Fruit fly (Drosophila melanogaster) whole organism, adult: Measurements from ENCODE around the gene Mocs2A.
"Not testable (repeated sequence)": the region's sequence is repeated elsewhere in the genome, so short reads cannot be mapped to it uniquely, and the experiment has no call there.

ENCODE experiments used
- CG11617 ChIP-seq: fragments of 200-800 bp; sonication (Bioruptor generic); optimal IDR thresholded peaks from 2 replicates; lab custom pipeline; 2017; ENCODE audit warnings: mild to moderate bottlenecking, missing biosample characterization, missing genetic modification reagents, missing genetic modification characterization
- CG12768 ChIP-seq: fragments of 200-800 bp; sonication (Bioruptor generic); optimal IDR thresholded peaks from 2 replicates; lab custom pipeline; 2017; ENCODE audit warnings: missing biosample characterization, missing genetic modification characterization, mild to moderate bottlenecking, moderate library complexity, missing genetic modification reagents
- CG14711 ChIP-seq: fragments of 200-800 bp; sonication (Bioruptor generic); optimal IDR thresholded peaks from 2 replicates; lab custom pipeline; 2018; ENCODE audit warnings: missing biosample characterization, mild to moderate bottlenecking, missing genetic modification characterization, moderate library complexity
- CG1620 ChIP-seq: fragments of 200-800 bp; sonication (Bioruptor generic); optimal IDR thresholded peaks from 2 replicates; lab custom pipeline; 2016; ENCODE audit warnings: missing biosample characterization, missing genetic modification characterization
- CG33017 ChIP-seq: fragments of 200-800 bp; sonication (Bioruptor generic); optimal IDR thresholded peaks from 2 replicates; lab custom pipeline; 2018; ENCODE audit warnings: missing biosample characterization, mild to moderate bottlenecking, missing genetic modification characterization, moderate library complexity
- CG5204 ChIP-seq: fragments of 200-800 bp; sonication (Bioruptor generic); optimal IDR thresholded peaks from 2 replicates; lab custom pipeline; 2016; ENCODE audit warnings: missing biosample characterization, missing genetic modification characterization
- CG7045 ChIP-seq: fragments of 200-800 bp; sonication (Bioruptor generic); optimal IDR thresholded peaks from 2 replicates; lab custom pipeline; 2017; ENCODE audit warnings: missing biosample characterization, mild to moderate bottlenecking, missing genetic modification characterization
- CG7101 ChIP-seq: fragments of 200-800 bp; sonication (Bioruptor generic); optimal IDR thresholded peaks from 2 replicates; lab custom pipeline; 2018; ENCODE audit warnings: missing biosample characterization, mild to moderate bottlenecking, missing genetic modification characterization, moderate library complexity
- Clk ChIP-seq: fragments of 200-800 bp; sonication (Bioruptor generic); optimal IDR thresholded peaks from 2 replicates; lab custom pipeline; 2017; ENCODE audit warnings: missing biosample characterization, missing genetic modification characterization
- Crg-1 ChIP-seq: fragments of 200-800 bp; sonication (Bioruptor generic); optimal IDR thresholded peaks from 2 replicates; lab custom pipeline; 2016; ENCODE audit warnings: missing biosample characterization, missing genetic modification characterization
- Hr96 ChIP-seq: fragments of 200-800 bp; sonication (Bioruptor generic); optimal IDR thresholded peaks from 2 replicates; lab custom pipeline; 2016; ENCODE audit warnings: missing biosample characterization, missing genetic modification characterization
- Mnt ChIP-seq: fragments of 200-800 bp; sonication (Bioruptor generic); optimal IDR thresholded peaks from 2 replicates; lab custom pipeline; 2016; ENCODE audit warnings: missing biosample characterization, mild to moderate bottlenecking, missing genetic modification characterization
- bab1 ChIP-seq: fragments of 200-800 bp; sonication (Bioruptor generic); optimal IDR thresholded peaks from 3 replicates; lab custom pipeline; 2019; ENCODE audit warnings: missing biosample characterization, mild to moderate bottlenecking, missing genetic modification characterization, moderate library complexity
- cic ChIP-seq: fragments of 200-800 bp; sonication (Bioruptor generic); optimal IDR thresholded peaks from 2 replicates; lab custom pipeline; 2017; ENCODE audit warnings: missing biosample characterization, mild to moderate bottlenecking, missing genetic modification characterization, moderate library complexity
- cnc ChIP-seq, 2 experiments: fragments of >200 bp; optimal IDR thresholded peaks; 2 replicates each; lab custom pipeline; 2017
- kay ChIP-seq: fragments of 200-800 bp; sonication (Bioruptor generic); peaks from one replicate; lab custom pipeline; 2016; ENCODE audit warnings: missing biosample characterization, missing genetic modification characterization, borderline replicate concordance
- ovo ChIP-seq: fragments of 200-800 bp; sonication (Bioruptor generic); optimal IDR thresholded peaks from 2 replicates; lab custom pipeline; 2016; ENCODE audit warnings: missing biosample characterization, missing genetic modification characterization
- pad ChIP-seq: fragments of 200-800 bp; sonication (Bioruptor generic); optimal IDR thresholded peaks from 3 replicates; lab custom pipeline; 2017; ENCODE audit warnings: missing biosample characterization, missing genetic modification characterization, mild to moderate bottlenecking, moderate library complexity, missing genetic modification reagents
- tj ChIP-seq: fragments of 200-800 bp; sonication (Bioruptor generic); optimal IDR thresholded peaks from 3 replicates; lab custom pipeline; 2017; ENCODE audit warnings: missing biosample characterization, mild to moderate bottlenecking, missing genetic modification characterization, moderate library complexity
- toe ChIP-seq: fragments of 200-800 bp; sonication (Bioruptor generic); optimal IDR thresholded peaks from 2 replicates; lab custom pipeline; 2016; ENCODE audit warnings: missing biosample characterization, missing genetic modification characterization

The Mocs2A gene

DNA sequence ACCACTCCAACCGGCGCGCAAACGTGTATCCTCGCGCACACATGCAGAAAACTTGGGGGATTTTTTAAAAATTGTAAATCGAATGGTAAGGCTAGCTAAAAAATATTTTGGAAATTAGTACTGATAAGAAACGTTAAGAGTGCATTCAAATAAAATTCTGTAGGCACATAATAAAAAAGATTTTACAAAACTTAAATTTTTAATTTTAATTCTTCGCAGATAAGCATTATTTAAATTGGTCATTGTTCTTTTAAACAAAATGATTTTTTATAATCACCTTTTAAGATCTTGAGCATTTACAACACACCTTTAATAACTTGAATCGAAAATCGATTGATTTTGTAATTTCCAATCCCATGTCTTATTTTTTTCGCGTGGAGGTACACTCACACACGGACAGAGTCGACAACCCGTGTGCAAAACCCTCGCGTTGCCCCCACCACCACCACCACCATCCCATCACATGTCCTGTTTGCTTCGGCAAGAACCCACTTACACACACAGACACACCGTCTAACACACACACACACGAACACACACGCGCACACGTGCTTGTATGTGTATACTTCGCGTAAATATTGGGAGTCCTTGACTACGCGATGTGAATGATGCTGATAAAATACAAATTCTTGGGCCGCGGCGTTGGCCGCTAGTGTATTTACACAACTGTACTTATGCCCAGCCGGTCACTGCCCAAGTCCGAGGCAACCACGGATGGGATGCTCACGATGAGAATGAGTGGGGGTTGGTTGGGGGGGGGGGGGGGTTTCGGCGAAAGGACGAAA is 40.4 kb upstream of the Mocs2A start:
- TF ChIP-seq CG7101 (no peak), cnc (optimal IDR thresholded peaks at IDR 0.05; lab: Kevin White, UChicago) (no peak), tj (GFP tag; lab: Kevin White, UChicago) (no peak), toe (GFP tag; lab: Kevin White, UChicago) (no peak), CG7045 (GFP tag; lab: Kevin White, UChicago) (no peak), Hr96 (GFP tag; lab: Kevin White, UChicago) (no peak)

- no peak for TF ChIP-seq CG12768 (GFP tag; lab: Kevin White, UChicago)
- TF ChIP-seq CG33017 (tag; lab: Kevin White, UChicago): no peak
- no peak for TF ChIP-seq Hr96 (GFP tag; lab: Kevin White, UChicago)
- TF ChIP-seq bab1: no peak
Observed at dm6 chr3R:25166788-25167187, 39.6 kb upstream of the Mocs2A start.

DNA sequence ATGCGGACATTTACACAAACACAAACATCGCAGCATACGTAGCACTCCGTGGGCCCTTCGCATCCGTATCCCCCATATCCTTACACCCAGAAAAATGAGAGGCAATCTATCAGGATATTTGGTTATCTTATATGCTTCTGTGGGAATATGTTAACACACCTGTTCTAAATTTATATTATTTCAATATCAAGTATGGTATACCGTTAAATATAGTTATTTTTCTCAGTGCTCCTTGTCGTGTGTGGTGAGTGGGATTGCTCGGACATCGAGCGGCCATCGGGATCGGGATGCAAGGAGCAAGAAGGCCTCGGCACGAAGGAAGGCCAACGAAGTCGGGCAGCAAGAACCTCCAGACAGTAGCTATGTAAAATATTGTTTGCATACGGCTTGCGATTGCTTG is 34.4 kb upstream of the Mocs2A start:
- no peak for TF ChIP-seq pad (GFP tag; lab: Kevin White, UChicago)
- TF ChIP-seq Crg-1 (GFP tag; lab: Kevin White, UChicago): no peak

dm6 chr3R:25152342-25152741 is 25.2 kb upstream of the Mocs2A start:
- TF ChIP-seq Hr96 (GFP tag; lab: Kevin White, UChicago) (no peak), CG7101 (peak; percentile 11), Clk (no peak), Crg-1 (GFP tag; lab: Kevin White, UChicago) (no peak), cic (no peak), bab1 (no peak), pad (GFP tag; lab: Kevin White, UChicago) (no peak), CG7045 (GFP tag; lab: Kevin White, UChicago) (no peak), CG14711 (no peak), kay (GFP tag; lab: Kevin White, UChicago) (peak; percentile 70)

- TF ChIP-seq CG1620 (no peak), kay (GFP tag; lab: Kevin White, UChicago) (no peak), Mnt (GFP tag; lab: Kevin White, UChicago) (peak; percentile 28)
Observed at dm6 chr3R:25137565-25138367, 10.6 kb upstream of the Mocs2A start, which contains the start of gene danr. Gene danr, plus strand, starts transcription at chr3R:25138072.

- TF ChIP-seq Mnt (GFP tag; lab: Kevin White, UChicago); CG14711; bab1: not testable (repeated sequence)
Observed at dm6 chr3R:25131042-25131441, 3.9 kb upstream of the Mocs2A start, which contains the start of gene Bili. Gene Bili, plus strand, starts transcription at chr3R:25131306.

dm6 chr3R:25126823-25127222 is 336 bp downstream of the Mocs2A start:
- TF ChIP-seq cic (no peak), ovo (GFP tag; lab: Kevin White, UChicago) (no peak), CG7101 (no peak), pad (GFP tag; lab: Kevin White, UChicago) (no peak), kay (GFP tag; lab: Kevin White, UChicago) (no peak), cnc (optimal IDR thresholded peaks at IDR 0.05; lab: Kevin White, UChicago) (no peak), CG11617 (GFP tag; lab: Kevin White, UChicago) (no peak), toe (GFP tag; lab: Kevin White, UChicago) (no peak), CG1620 (no peak), CG33017 (tag; lab: Kevin White, UChicago) (no peak), Clk (no peak), Hr96 (GFP tag; lab: Kevin White, UChicago) (no peak), CG12768 (GFP tag; lab: Kevin White, UChicago) (no peak), Mnt (GFP tag; lab: Kevin White, UChicago) (no peak), Crg-1 (GFP tag; lab: Kevin White, UChicago) (no peak), tj (GFP tag; lab: Kevin White, UChicago) (no peak), CG5204 (GFP tag; lab: Kevin White, UChicago) (no peak), CG14711 (no peak), bab1 (no peak)
